Worm (Caenorhabditis elegans): ENCODE measurements around the gene chkr-1.
"Not testable (repeated sequence)": the region's sequence is repeated elsewhere in the genome, so short reads cannot be mapped to it uniquely, and the experiment has no call there.

- TF ChIP-seq him-1 (tag; optimal IDR thresholded peaks at IDR 0.05); B0019.2 (GFP tag; conservative IDR thresholded peaks at IDR 0.05); lir-1 (GFP tag; conservative IDR thresholded peaks at IDR 0.05); somi-1 (GFP tag; optimal IDR thresholded peaks at IDR 0.05); pha-4 (tag; optimal IDR thresholded peaks at IDR 0.05); ets-4 (GFP tag; optimal IDR thresholded peaks at IDR 0.05); hlh-26 (GFP tag; conservative IDR thresholded peaks at IDR 0.05); ceh-79 (tag; optimal IDR thresholded peaks at IDR 0.05); aptf-2 (GFP tag; conservative IDR thresholded peaks at IDR 0.05); rec-8 (tag; optimal IDR thresholded peaks at IDR 0.05); nhr-179 (tag; optimal IDR thresholded peaks at IDR 0.05): not testable (repeated sequence)
Measured at ce11 chrX:161592-161991, 20.9 kb upstream of the chkr-1 start.

Measured in whole organism, young adult.